Worm (Caenorhabditis elegans): ENCODE data around the gene Y53F4B.26.
"Not testable (repeated sequence)": the region's sequence is repeated elsewhere in the genome, so short reads cannot be mapped to it uniquely, and the experiment has no call there.

DNA sequence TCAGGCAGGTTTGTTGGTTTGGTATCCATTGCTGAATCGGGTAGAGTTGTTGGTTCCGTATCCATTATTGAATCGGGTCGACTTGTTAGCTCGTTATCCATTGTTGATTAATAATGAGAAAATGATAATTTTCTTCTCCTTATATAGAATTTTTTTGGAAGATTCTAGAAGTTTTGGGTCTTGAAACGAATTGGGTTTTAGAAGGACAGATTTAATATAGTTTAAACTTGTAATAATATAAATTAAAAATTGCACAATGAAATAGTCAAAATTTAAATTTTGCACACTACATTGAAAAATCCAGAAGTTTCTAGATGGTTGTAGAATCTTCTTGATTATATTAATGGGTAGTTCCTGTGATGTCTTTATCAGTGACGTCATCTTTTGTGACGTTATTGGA, at the start of gene Y53F4B.26:
- not testable (repeated sequence) for TF ChIP-seq flt-1 (GFP tag; IDR thresholded peaks at IDR 0.05); ztf-23 (GFP tag; IDR thresholded peaks at IDR 0.05); ref-1 (GFP tag; conservative IDR thresholded peaks at IDR 0.05); ztf-29 (GFP tag; IDR thresholded peaks at IDR 0.05); T22C8.4 (GFP tag; IDR thresholded peaks at IDR 0.05); cog-1 (tag; optimal IDR thresholded peaks at IDR 0.05); med-1 (GFP tag; optimal IDR thresholded peaks at IDR 0.05; ENCODE audit: insufficient read depth); klf-2 (GFP tag; conservative IDR thresholded peaks at IDR 0.05)

Data from whole organism, midembryonic.